Worm (Caenorhabditis elegans) whole organism, mixed stage, embryonic: Measurements from ENCODE around the gene K03H1.13.

Source experiments
- M03D4.4 ChIP-seq: sonication (generic microtip); optimal IDR thresholded peaks from 2 replicates; lab custom pipeline; 2017; ENCODE audit warnings: mild to moderate bottlenecking, missing genetic modification characterization, missing compliant biosample characterization
- bed-3 ChIP-seq: fragments of 200-800 bp; sonication (Bioruptor generic); optimal IDR thresholded peaks from 3 replicates; lab custom pipeline; 2018; ENCODE audit warnings: mild to moderate bottlenecking, missing genetic modification characterization, moderate library complexity, missing compliant biosample characterization
- blmp-1 ChIP-seq: fragments of 150-350 bp; optimal IDR thresholded peaks from 2 replicates; lab custom pipeline; 2014; ENCODE audit warnings: missing biosample characterization, missing genetic modification characterization
- ceh-39 ChIP-seq: fragments of 150-350 bp; optimal IDR thresholded peaks from 2 replicates; lab custom pipeline; 2014; ENCODE audit warnings: missing biosample characterization, missing genetic modification characterization
- ceh-43 ChIP-seq: fragments of 200-800 bp; sonication (Bioruptor generic); optimal IDR thresholded peaks from 2 replicates; lab custom pipeline; 2018; ENCODE audit warnings: mild to moderate bottlenecking, missing genetic modification characterization, moderate library complexity, missing compliant biosample characterization
- ceh-83 ChIP-seq: fragments of 200-800 bp; sonication (Bioruptor generic); optimal IDR thresholded peaks from 2 replicates; lab custom pipeline; 2018; ENCODE audit warnings: mild to moderate bottlenecking, missing genetic modification characterization, missing compliant biosample characterization
- ces-1 ChIP-seq: fragments of 150-350 bp; optimal IDR thresholded peaks from 2 replicates; lab custom pipeline; 2014; ENCODE audit warnings: missing biosample characterization, missing genetic modification reagents, missing genetic modification characterization
- cnd-1 ChIP-seq: fragments of 200-800 bp; sonication (Bioruptor generic); optimal IDR thresholded peaks from 2 replicates; lab custom pipeline; 2018; ENCODE audit warnings: mild to moderate bottlenecking, missing genetic modification characterization, missing compliant biosample characterization
- drap-1 ChIP-seq: fragments of 200-800 bp; sonication (Bioruptor generic); optimal IDR thresholded peaks from 3 replicates; lab custom pipeline; 2018; ENCODE audit warnings: mild to moderate bottlenecking, missing genetic modification characterization, missing compliant biosample characterization
- elt-1 ChIP-seq: sonication (generic microtip); optimal IDR thresholded peaks from 2 replicates; lab custom pipeline; 2017; ENCODE audit warnings: missing genetic modification characterization, mild to moderate bottlenecking, missing compliant biosample characterization, antibody characterized with exemption, moderate library complexity, borderline replicate concordance; ENCODE audit not compliant: insufficient read depth
- elt-3 ChIP-seq: fragments of 150-350 bp; optimal IDR thresholded peaks from 2 replicates; lab custom pipeline; 2014; ENCODE audit warnings: missing biosample characterization, missing genetic modification characterization
- flh-1 ChIP-seq: fragments of 200-800 bp; sonication (Bioruptor generic); optimal IDR thresholded peaks from 2 replicates; lab custom pipeline; 2018; ENCODE audit warnings: mild to moderate bottlenecking, missing genetic modification characterization, moderate library complexity, missing compliant biosample characterization
- hlh-1 ChIP-seq: fragments of 150-350 bp; optimal IDR thresholded peaks from 2 replicates; lab custom pipeline; 2014; ENCODE audit warnings: missing biosample characterization, missing genetic modification reagents, missing genetic modification characterization
- lin-13 ChIP-seq: fragments of 150-350 bp; optimal IDR thresholded peaks from 2 replicates; lab custom pipeline; 2014; ENCODE audit warnings: missing biosample characterization, missing genetic modification characterization
- lin-32 ChIP-seq: fragments of 200-800 bp; sonication (Bioruptor generic); optimal IDR thresholded peaks from 2 replicates; lab custom pipeline; 2018; ENCODE audit warnings: mild to moderate bottlenecking, missing genetic modification characterization, missing compliant biosample characterization
- lsy-2 ChIP-seq: fragments of 150-350 bp; optimal IDR thresholded peaks from 2 replicates; lab custom pipeline; 2014; ENCODE audit warnings: missing biosample characterization, missing genetic modification characterization
- mab-5 ChIP-seq: fragments of 150-350 bp; optimal IDR thresholded peaks from 2 replicates; lab custom pipeline; 2014; ENCODE audit warnings: missing biosample characterization, missing genetic modification characterization
- mep-1 ChIP-seq: fragments of 150-350 bp; optimal IDR thresholded peaks from 2 replicates; lab custom pipeline; 2017; ENCODE audit warnings: missing biosample characterization, missing genetic modification reagents, missing genetic modification characterization, inconsistent platforms
- mls-2 ChIP-seq: sonication (generic microtip); optimal IDR thresholded peaks from 2 replicates; lab custom pipeline; 2016; ENCODE audit warnings: mild to moderate bottlenecking, missing genetic modification characterization, moderate library complexity, missing compliant biosample characterization
- nhr-12 ChIP-seq: fragments of 150-350 bp; optimal IDR thresholded peaks from 2 replicates; lab custom pipeline; 2014; ENCODE audit warnings: missing biosample characterization, missing genetic modification characterization
- nhr-2 ChIP-seq: fragments of 150-350 bp; optimal IDR thresholded peaks from 2 replicates; lab custom pipeline; 2014; ENCODE audit warnings: missing biosample characterization, missing genetic modification characterization
- nhr-237 ChIP-seq: fragments of 150-350 bp; optimal IDR thresholded peaks from 2 replicates; lab custom pipeline; 2014; ENCODE audit warnings: missing biosample characterization, missing genetic modification characterization
- pha-4 ChIP-seq: fragments of 150-350 bp; optimal IDR thresholded peaks from 2 replicates; lab custom pipeline; 2018; ENCODE audit warnings: missing biosample characterization, missing genetic modification reagents, missing genetic modification characterization
- sem-2 ChIP-seq: fragments of 200-800 bp; sonication (Bioruptor generic); optimal IDR thresholded peaks from 2 replicates; lab custom pipeline; 2018; ENCODE audit warnings: mild to moderate bottlenecking, missing genetic modification characterization, missing compliant biosample characterization
- sptf-1 ChIP-seq: sonication (generic microtip); optimal IDR thresholded peaks from 2 replicates; lab custom pipeline; 2017; ENCODE audit warnings: mild to moderate bottlenecking, missing genetic modification characterization, moderate library complexity, missing compliant biosample characterization
- tbx-8 ChIP-seq: fragments of 200-800 bp; sonication (Bioruptor generic); optimal IDR thresholded peaks from 2 replicates; lab custom pipeline; 2018; ENCODE audit warnings: mild to moderate bottlenecking, missing genetic modification characterization, moderate library complexity, missing compliant biosample characterization
- unc-120 ChIP-seq: sonication (generic microtip); optimal IDR thresholded peaks from 2 replicates; lab custom pipeline; 2017; ENCODE audit warnings: missing genetic modification characterization, missing compliant biosample characterization; ENCODE audit not compliant: poor library complexity, severe bottlenecking
- unc-62 ChIP-seq: fragments of 150-350 bp; optimal IDR thresholded peaks from 2 replicates; lab custom pipeline; 2014; ENCODE audit warnings: missing biosample characterization, missing genetic modification reagents, missing genetic modification characterization
- zip-8 ChIP-seq: fragments of 150-350 bp; optimal IDR thresholded peaks from 2 replicates; lab custom pipeline; 2014; ENCODE audit warnings: missing biosample characterization, missing genetic modification characterization
- ztf-11 ChIP-seq: fragments of 150-350 bp; optimal IDR thresholded peaks from 2 replicates; lab custom pipeline; 2014; ENCODE audit warnings: missing biosample characterization, missing genetic modification characterization

The K03H1.13 gene

DNA sequence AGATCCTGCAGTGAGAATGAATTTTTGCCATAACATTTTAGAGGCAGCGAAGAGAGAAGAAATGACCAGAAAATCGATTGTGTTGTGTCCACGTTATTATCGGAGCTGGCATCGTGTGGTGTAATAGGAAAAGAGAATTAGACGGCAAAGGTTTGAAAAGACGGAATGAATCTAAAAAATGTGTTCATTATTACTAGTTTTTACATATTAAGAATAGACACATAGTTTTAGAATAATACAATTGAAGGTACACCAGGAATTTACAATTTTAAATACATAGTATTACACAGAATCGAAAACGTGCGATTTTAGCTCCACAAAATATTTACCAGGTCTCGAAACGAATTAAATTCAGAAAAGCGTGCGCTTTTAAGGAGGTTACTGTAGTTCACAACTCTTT, at the start of gene K03H1.13:
K03H1.13 (minus strand) TSS at position 101 of the 400 bp plus-strand sequence.
- TF ChIP-seq ceh-39 (tag; lab: Kevin White, UChicago) (peak; percentile 21), flh-1 (GFP tag; lab: Kevin White, UChicago) (no peak), elt-1 (no peak), bed-3 (GFP tag; lab: Kevin White, UChicago) (no peak)

DNA sequence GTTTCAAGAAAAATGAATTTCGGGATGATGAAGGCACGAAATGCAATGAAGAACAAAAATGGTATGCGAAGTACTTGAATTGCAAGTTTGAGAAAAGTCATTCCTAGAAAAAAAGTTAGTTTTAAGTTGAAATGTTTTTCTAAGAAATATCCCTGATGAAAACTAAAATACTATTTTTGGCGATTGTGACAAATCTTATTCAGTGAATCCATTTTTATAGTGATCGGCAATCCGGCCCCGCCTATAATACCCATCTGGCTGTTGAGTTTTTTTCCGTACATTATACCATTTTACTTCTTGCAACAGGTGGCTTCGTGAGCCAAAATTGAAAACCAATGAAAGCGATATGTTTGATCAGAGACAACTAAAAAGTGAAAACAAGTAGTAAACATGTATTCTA, 49.1 kb upstream of the K03H1.13 start, which contains the start of gene C05B5.17:
C05B5.17 (minus strand) TSS at position 101 of the 400 bp plus-strand sequence.
- TF ChIP-seq flh-1 (GFP tag; lab: Kevin White, UChicago) (no peak), nhr-2 (no peak), sptf-1 (no peak), lin-13 (tag; lab: Kevin White, UChicago) (no peak), lin-32 (GFP tag; lab: Kevin White, UChicago) (no peak), drap-1 (GFP tag; lab: Kevin White, UChicago) (no peak), elt-3 (no peak), unc-62 (no peak), M03D4.4 (tag; lab: Kevin White, UChicago) (no peak), sem-2 (GFP tag; lab: Kevin White, UChicago) (no peak), mep-1 (tag; lab: Kevin White, UChicago) (no peak), nhr-237 (no peak), mab-5 (tag; lab: Kevin White, UChicago) (no peak), cnd-1 (no peak)

DNA sequence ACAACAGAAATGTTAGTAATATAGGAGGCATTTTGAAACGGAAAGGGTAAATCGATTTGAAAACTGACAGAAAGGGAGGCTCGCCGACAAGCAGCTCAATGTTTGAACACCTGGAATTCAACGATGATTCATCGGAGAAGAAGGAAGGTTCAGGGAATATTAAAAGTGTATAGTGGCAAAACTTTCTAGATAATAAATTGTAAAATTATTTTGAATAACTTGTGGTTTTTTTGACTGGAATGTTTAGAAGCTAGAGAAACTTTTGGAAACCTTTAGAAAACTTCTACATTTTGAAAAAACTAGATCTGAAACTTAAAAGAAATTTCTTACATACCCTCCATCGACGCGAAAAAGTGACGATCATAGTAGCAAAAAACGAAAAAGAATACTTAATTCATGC, 47.7 kb upstream of the K03H1.13 start, which contains the start of gene pqn-8:
pqn-8 (minus strand) TSS at position 101 of the 400 bp plus-strand sequence.
- TF ChIP-seq elt-1, result no peak
- TF ChIP-seq ceh-39 (tag; lab: Kevin White, UChicago), result no peak
- no peak for TF ChIP-seq blmp-1
- TF ChIP-seq ceh-83, result no peak
- no peak for TF ChIP-seq lin-32 (GFP tag; lab: Kevin White, UChicago)
- TF ChIP-seq lsy-2 (tag; lab: Kevin White, UChicago), result no peak
- no peak for TF ChIP-seq mep-1 (tag; lab: Kevin White, UChicago)
- TF ChIP-seq nhr-12, result no peak

DNA sequence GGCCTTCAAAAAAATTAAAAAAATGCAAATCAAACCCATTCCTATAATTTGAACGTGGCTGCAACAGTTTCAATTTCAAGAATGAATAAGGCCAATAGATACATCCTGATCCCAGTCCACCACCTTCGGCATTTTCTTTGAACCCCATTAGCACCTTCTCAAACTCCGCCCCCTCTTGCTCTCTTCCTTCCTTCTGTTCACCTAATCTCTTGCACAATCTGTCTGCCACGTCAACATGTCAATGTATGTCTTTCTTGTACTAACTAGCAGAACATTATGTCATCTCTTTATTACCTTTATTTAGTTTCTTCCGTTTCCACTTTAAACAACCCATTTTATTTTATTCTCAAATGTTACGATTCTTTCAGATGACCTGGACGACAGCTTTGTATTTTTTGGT, 43.4 kb upstream of the K03H1.13 start, which contains the start of gene C05B5.4:
C05B5.4 (plus strand) TSS at position 351 of the 400 bp plus-strand sequence.
- no peak for TF ChIP-seq drap-1 (GFP tag; lab: Kevin White, UChicago)
- TF ChIP-seq ztf-11, result no peak
- peak; percentile 23 for TF ChIP-seq zip-8 (tag; lab: Kevin White, UChicago)
- peak; percentile 84 for TF ChIP-seq nhr-2

DNA sequence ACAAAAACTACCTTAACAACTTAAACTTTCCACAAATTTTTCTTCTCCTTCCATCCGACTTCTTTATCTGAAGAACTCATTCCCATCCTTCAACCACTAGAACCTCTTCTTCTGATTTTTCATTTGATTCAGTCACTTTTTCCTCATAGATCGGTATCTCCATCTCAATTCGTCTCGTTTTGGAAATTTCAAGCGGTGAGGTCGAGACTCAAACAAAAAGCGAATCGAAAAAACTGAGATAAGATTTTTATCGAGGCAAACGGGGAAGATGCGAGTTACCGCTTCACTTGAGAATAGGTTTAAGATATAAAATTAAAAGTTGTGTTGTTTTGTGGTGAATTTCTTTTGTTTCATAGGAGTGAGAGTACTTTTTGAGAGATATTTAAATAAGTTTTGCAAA, 41.2 kb upstream of the K03H1.13 start:
- TF ChIP-seq M03D4.4 (tag; lab: Kevin White, UChicago), result no peak
- no peak for TF ChIP-seq hlh-1
- no peak for TF ChIP-seq sem-2 (GFP tag; lab: Kevin White, UChicago)
- TF ChIP-seq unc-120, result no peak
- no peak for TF ChIP-seq mep-1 (tag; lab: Kevin White, UChicago)
- no peak for TF ChIP-seq lin-32 (GFP tag; lab: Kevin White, UChicago)
- no peak for TF ChIP-seq ztf-11
- TF ChIP-seq mls-2, result no peak
- no peak for TF ChIP-seq ceh-43
- no peak for TF ChIP-seq ces-1 (GFP tag; lab: Kevin White, UChicago)
- no peak for TF ChIP-seq pha-4 (tag; lab: Kevin White, UChicago)
- TF ChIP-seq unc-62, result no peak
- no peak for TF ChIP-seq mab-5 (tag; lab: Kevin White, UChicago)
- TF ChIP-seq, all 35 proteins: peak for 0

DNA sequence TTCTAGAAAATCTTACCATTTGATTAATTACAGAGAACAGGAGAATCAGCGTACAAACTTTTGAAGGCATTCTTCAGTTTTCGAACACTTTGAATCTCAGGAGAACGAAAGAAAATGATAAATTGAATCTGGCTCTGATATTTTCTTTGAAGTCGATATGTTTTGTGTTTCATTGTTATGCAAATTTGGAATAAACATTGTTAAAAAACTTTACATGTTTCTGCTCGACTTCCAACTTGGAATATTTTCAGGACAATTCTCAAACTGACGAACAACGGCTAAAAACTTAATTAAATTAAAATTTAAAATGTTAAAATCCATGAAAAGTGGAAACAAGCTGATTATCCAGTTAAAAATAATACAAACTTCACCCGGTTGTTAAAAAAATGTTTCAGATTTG, 38.2 kb upstream of the K03H1.13 start, which contains the start of gene C05B5.1:
C05B5.1 (minus strand) TSS at position 101 of the 400 bp plus-strand sequence.
- TF ChIP-seq mep-1 (tag; lab: Kevin White, UChicago), result no peak
- TF ChIP-seq blmp-1, result no peak
- TF ChIP-seq ceh-39 (tag; lab: Kevin White, UChicago), result no peak
- TF ChIP-seq cnd-1, result no peak
- TF ChIP-seq tbx-8, result no peak
- TF ChIP-seq elt-1, result no peak
- no peak for TF ChIP-seq lin-13 (tag; lab: Kevin White, UChicago)
- no peak for TF ChIP-seq nhr-2
- TF ChIP-seq zip-8 (tag; lab: Kevin White, UChicago), result no peak
- no peak for TF ChIP-seq mab-5 (tag; lab: Kevin White, UChicago)
- no peak for TF ChIP-seq nhr-12
- no peak for TF ChIP-seq mls-2
- no peak for TF ChIP-seq ces-1 (GFP tag; lab: Kevin White, UChicago)
